Fruit fly (Drosophila melanogaster) S2 (cell line): Measurements from ENCODE around the gene rictor.

Source experiments
- CG8478 ChIP-seq: fragments of >200 bp; optimal IDR thresholded peaks from 2 replicates; lab custom pipeline; 2018
- CTCF ChIP-seq, 2 experiments: fragments of >200 bp; optimal IDR thresholded peaks; 2 replicates each; lab custom pipeline; 2018

DNA sequence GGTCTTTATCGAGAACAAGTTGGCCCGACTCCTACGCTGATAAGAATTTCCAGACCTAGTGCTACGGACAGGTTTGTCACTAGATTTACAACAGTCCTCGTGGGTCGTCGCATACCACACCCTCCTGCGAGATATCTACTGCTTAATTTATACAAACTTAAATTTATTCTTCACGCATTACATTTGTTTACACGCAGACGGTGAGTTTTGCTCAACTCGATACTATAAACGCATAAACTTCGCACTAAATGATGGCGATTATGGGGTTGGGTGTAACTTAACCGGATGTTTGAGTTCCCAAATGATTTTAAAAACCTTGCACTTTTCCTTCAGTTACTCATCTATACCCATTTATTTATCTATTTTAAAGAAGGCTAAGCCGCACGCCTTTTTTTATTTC, 19.6 kb upstream of the rictor start:
- TF ChIP-seq CTCF (optimal IDR thresholded peaks at IDR 0.05; lab: Kevin White, UChicago) (no peak), CG8478 (lab: Kevin White, UChicago) (no peak)
